Worm (Caenorhabditis elegans) whole organism, young adult: ENCODE measurements around the gene prx-12.

ENCODE experiments used
- C06A6.2 ChIP-seq: fragments of 200-800 bp; sonication (Bioruptor generic); conservative IDR thresholded peaks from 2 replicates; pipeline ENCODE4 v1.3.6; 2022; ENCODE audit warnings: missing genetic modification characterization, missing compliant biosample characterization
- C17E4.6 ChIP-seq: fragments of 200-800 bp; sonication (Bioruptor generic); IDR thresholded peaks from 2 replicates; pipeline ENCODE4 v1.3.6; 2022; ENCODE audit warnings: missing genetic modification reagents, missing genetic modification characterization, missing compliant biosample characterization
- T07F8.4 ChIP-seq: sonication (generic microtip); optimal IDR thresholded peaks from 2 replicates; lab custom pipeline; 2016; ENCODE audit warnings: mild to moderate bottlenecking, missing genetic modification characterization, moderate library complexity, missing compliant biosample characterization
- Y53G8AR.9 ChIP-seq: fragments of 200-800 bp; sonication (Bioruptor generic); conservative IDR thresholded peaks from 2 replicates; pipeline ENCODE4 v1.3.6; 2022; ENCODE audit warnings: missing genetic modification reagents, missing genetic modification characterization, missing compliant biosample characterization
- Y95B8A.8 ChIP-seq: fragments of 200-800 bp; sonication (Bioruptor generic); IDR thresholded peaks from 2 replicates; pipeline ENCODE4 v1.3.6; 2022; ENCODE audit warnings: missing genetic modification reagents, missing genetic modification characterization, missing compliant biosample characterization
- aptf-2 ChIP-seq: fragments of 200-800 bp; sonication (Bioruptor generic); conservative IDR thresholded peaks from 2 replicates; pipeline ENCODE4 v1.3.6; 2022; ENCODE audit warnings: missing genetic modification reagents, missing genetic modification characterization, missing compliant biosample characterization
- atf-7 ChIP-seq: sonication (generic microtip); optimal IDR thresholded peaks from 2 replicates; lab custom pipeline; 2017; ENCODE audit warnings: mild to moderate bottlenecking, missing genetic modification characterization, missing compliant biosample characterization
- athp-1 ChIP-seq: sonication (generic microtip); optimal IDR thresholded peaks from 2 replicates; lab custom pipeline; 2017; ENCODE audit warnings: mild to moderate bottlenecking, missing genetic modification characterization, missing compliant biosample characterization
- attf-6 ChIP-seq: fragments of 200-800 bp; sonication (Bioruptor generic); IDR thresholded peaks from 2 replicates; pipeline ENCODE4 v1.3.6; 2022; ENCODE audit warnings: missing genetic modification reagents, missing genetic modification characterization, missing compliant biosample characterization
- cebp-2 ChIP-seq: fragments of 200-800 bp; sonication (Bioruptor generic); IDR thresholded peaks from 2 replicates; pipeline ENCODE4 v1.3.6; 2022; ENCODE audit warnings: missing genetic modification characterization, missing compliant biosample characterization
- ceh-27 ChIP-seq: fragments of 200-800 bp; sonication (Bioruptor generic); optimal IDR thresholded peaks from 2 replicates; lab custom pipeline; 2018; ENCODE audit warnings: mild to moderate bottlenecking, missing genetic modification characterization, moderate library complexity, missing compliant biosample characterization
- die-1 ChIP-seq: sonication (generic microtip); optimal IDR thresholded peaks from 2 replicates; lab custom pipeline; 2016; ENCODE audit warnings: missing genotype, mild to moderate bottlenecking, missing genetic modification characterization, missing compliant biosample characterization
- dox-1 ChIP-seq: fragments of 200-800 bp; sonication (Bioruptor generic); IDR thresholded peaks from 2 replicates; pipeline ENCODE4 v1.3.6; 2022; ENCODE audit warnings: missing genetic modification reagents, missing genetic modification characterization, missing compliant biosample characterization
- egl-18 ChIP-seq: fragments of 200-800 bp; sonication (Bioruptor generic); IDR thresholded peaks from 2 replicates; pipeline ENCODE4 v1.3.6; 2022; ENCODE audit warnings: missing genetic modification reagents, missing genetic modification characterization, missing compliant biosample characterization
- fkh-3 ChIP-seq: sonication (generic microtip); optimal IDR thresholded peaks from 2 replicates; lab custom pipeline; 2016; ENCODE audit warnings: mild to moderate bottlenecking, missing genetic modification characterization, missing compliant biosample characterization
- hlh-26 ChIP-seq: fragments of 200-800 bp; sonication (Bioruptor generic); conservative IDR thresholded peaks from 2 replicates; pipeline ENCODE4 v1.3.6; 2022; ENCODE audit warnings: missing genetic modification reagents, missing genetic modification characterization, missing compliant biosample characterization
- hrde-1 ChIP-seq: sonication (generic microtip); optimal IDR thresholded peaks from 2 replicates; lab custom pipeline; 2016; ENCODE audit warnings: missing genetic modification characterization, mild to moderate bottlenecking, missing compliant biosample characterization, moderate library complexity, missing genotype, missing genetic modification reagents, borderline replicate concordance
- let-607 ChIP-seq, 2 experiments: fragments of 200-800 bp in 1 of 2; sonication (Bioruptor generic) in 1 of 2; sonication (generic microtip) in 1 of 2; optimal IDR thresholded peaks; 2 replicates each; lab custom pipeline; 2016 to 2018; ENCODE audit warnings: mild to moderate bottlenecking in 2 of 2, missing compliant biosample characterization in 2 of 2, missing genetic modification characterization in 2 of 2, moderate library complexity in 2 of 2, missing genotype in 1 of 2
- lir-1 ChIP-seq: fragments of 200-800 bp; sonication (Bioruptor generic); conservative IDR thresholded peaks from 2 replicates; pipeline ENCODE4 v1.3.6; 2022; ENCODE audit warnings: missing genetic modification reagents, missing genetic modification characterization, missing compliant biosample characterization
- nfya-2 ChIP-seq: fragments of 200-800 bp; sonication (Bioruptor generic); IDR thresholded peaks from 2 replicates; pipeline ENCODE4 v1.3.6; 2022; ENCODE audit warnings: missing genetic modification reagents, missing genetic modification characterization, missing compliant biosample characterization
- nfyb-1 ChIP-seq: fragments of 200-800 bp; sonication (Bioruptor generic); IDR thresholded peaks from 2 replicates; pipeline ENCODE4 v1.3.6; 2022; ENCODE audit warnings: missing genetic modification reagents, missing genetic modification characterization, missing compliant biosample characterization
- nhr-120 ChIP-seq: fragments of 200-800 bp; sonication (Bioruptor generic); IDR thresholded peaks from 2 replicates; pipeline ENCODE4 v1.3.6; 2022; ENCODE audit warnings: missing genetic modification characterization, missing compliant biosample characterization
- nhr-179 ChIP-seq: sonication (generic microtip); optimal IDR thresholded peaks from 2 replicates; lab custom pipeline; 2016; ENCODE audit warnings: mild to moderate bottlenecking, missing genetic modification characterization, missing compliant biosample characterization
- nhr-27 ChIP-seq: fragments of 200-800 bp; sonication (Bioruptor generic); optimal IDR thresholded peaks from 2 replicates; lab custom pipeline; 2018; ENCODE audit warnings: mild to moderate bottlenecking, missing genetic modification characterization, moderate library complexity, missing compliant biosample characterization
- nhr-80 ChIP-seq: sonication (generic microtip); optimal IDR thresholded peaks from 2 replicates; lab custom pipeline; 2016; ENCODE audit warnings: missing genetic modification characterization, missing compliant biosample characterization
- nhr-90 ChIP-seq: sonication (generic microtip); optimal IDR thresholded peaks from 2 replicates; lab custom pipeline; 2016; ENCODE audit warnings: missing genotype, mild to moderate bottlenecking, missing genetic modification characterization, missing compliant biosample characterization
- pha-4 ChIP-seq: fragments of 150-350 bp; sonication (generic microtip); optimal IDR thresholded peaks from 2 replicates; lab custom pipeline; 2014; ENCODE audit warnings: missing biosample characterization, missing genetic modification reagents, missing genetic modification characterization
- repo-1 ChIP-seq: sonication (generic microtip); optimal IDR thresholded peaks from 2 replicates; lab custom pipeline; 2017; ENCODE audit warnings: mild to moderate bottlenecking, missing genetic modification characterization, missing compliant biosample characterization
- rpc-1 ChIP-seq, 2 experiments: fragments of 150-350 bp in 1 of 2; sonication (generic microtip) in 1 of 2; optimal IDR thresholded peaks; 2 replicates each; lab custom pipeline; 2014 to 2018; ENCODE audit warnings: missing biosample characterization in 1 of 2, missing genetic modification characterization in 1 of 2, missing genetic modification reagents in 1 of 2, missing genotype in 1 of 2
- tbp1 ChIP-seq: fragments of 200-800 bp; sonication (Bioruptor generic); optimal IDR thresholded peaks from 2 replicates; lab custom pipeline; 2018; ENCODE audit warnings: mild to moderate bottlenecking, missing genetic modification characterization, missing compliant biosample characterization
- tbx-9 ChIP-seq: sonication (generic microtip); optimal IDR thresholded peaks from 2 replicates; lab custom pipeline; 2016; ENCODE audit warnings: borderline replicate concordance, missing genetic modification characterization, inconsistent platforms, missing compliant biosample characterization
- tlf-1 ChIP-seq: fragments of 200-800 bp; sonication (Bioruptor generic); optimal IDR thresholded peaks from 2 replicates; lab custom pipeline; 2018; ENCODE audit warnings: mild to moderate bottlenecking, missing genetic modification characterization, missing compliant biosample characterization
- zim-3 ChIP-seq: sonication (generic microtip); optimal IDR thresholded peaks from 2 replicates; lab custom pipeline; 2017; ENCODE audit warnings: mild to moderate bottlenecking, missing genetic modification characterization, moderate library complexity, missing compliant biosample characterization
- ztf-18 ChIP-seq: sonication (generic microtip); optimal IDR thresholded peaks from 2 replicates; lab custom pipeline; 2016; ENCODE audit warnings: missing genotype, mild to moderate bottlenecking, missing genetic modification characterization, missing compliant biosample characterization
- ztf-3 ChIP-seq: fragments of 200-800 bp; sonication (Bioruptor generic); optimal IDR thresholded peaks from 2 replicates; lab custom pipeline; 2018; ENCODE audit warnings: mild to moderate bottlenecking, missing genetic modification characterization, missing compliant biosample characterization

The prx-12 gene

DNA sequence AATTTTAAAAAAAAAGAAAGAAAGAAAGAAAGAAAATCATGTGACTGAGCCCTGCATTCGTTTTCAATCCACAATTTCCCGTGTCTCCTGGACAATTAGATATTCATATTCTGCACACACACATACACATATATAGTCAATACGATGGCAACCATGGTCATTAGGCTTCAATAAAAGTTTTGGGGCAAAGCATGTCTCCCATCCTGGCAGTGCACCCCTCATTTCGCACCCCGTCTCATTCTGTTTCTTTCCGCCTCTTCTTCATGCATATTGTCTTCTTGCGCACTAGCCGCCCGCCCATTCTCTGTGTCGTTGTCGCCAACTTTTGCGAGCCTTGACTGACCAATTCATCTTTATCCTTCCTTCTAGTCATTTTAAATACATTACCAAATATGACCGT, 25.5 kb upstream of the prx-12 start (continued):
- no peak for TF ChIP-seq C17E4.6 (GFP tag; lab: Robert Waterston, UW)
- no peak for TF ChIP-seq rpc-1 (optimal IDR thresholded peaks at IDR 0.05; lab: Kevin White, UChicago)
- no peak for TF ChIP-seq rpc-1 (tag; optimal IDR thresholded peaks at IDR 0.05; lab: Kevin White, UChicago)
- TF ChIP-seq nfya-2 (GFP tag; lab: Robert Waterston, UW), result no peak
- no peak for TF ChIP-seq atf-7

DNA sequence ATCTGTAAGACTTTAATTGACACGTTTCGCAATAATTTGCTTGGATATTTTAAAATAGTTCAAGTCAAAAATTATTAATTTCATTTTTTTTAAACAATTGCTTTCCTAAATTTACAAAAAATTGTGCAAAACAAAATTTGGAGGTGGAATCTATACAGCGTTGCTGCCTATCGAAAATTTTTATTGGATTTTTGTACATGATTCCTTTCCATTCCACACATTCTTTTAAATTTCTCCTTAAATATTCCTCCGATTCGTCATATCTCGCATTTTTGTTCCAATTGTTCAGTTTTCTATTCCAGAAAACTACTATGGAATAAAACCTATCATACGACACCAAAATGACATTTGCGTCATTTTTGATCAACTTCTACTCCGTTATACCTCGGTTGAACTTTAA, 24.7 kb upstream of the prx-12 start, which contains the start of gene ttyh-1:
Gene ttyh-1, plus strand, starts transcription at position 301 of the 400 bp plus-strand sequence.
- no peak for TF ChIP-seq aptf-2
- TF ChIP-seq nhr-179 (tag; lab: Kevin White, UChicago), result no peak
- no peak for TF ChIP-seq T07F8.4 (tag; lab: Kevin White, UChicago)
- no peak for TF ChIP-seq tbx-9
- TF ChIP-seq nfyb-1 (GFP tag; lab: Robert Waterston, UW), result no peak
- TF ChIP-seq athp-1, result no peak
- no peak for TF ChIP-seq ztf-3
- no peak for TF ChIP-seq C06A6.2 (GFP tag; lab: Robert Waterston, UW)
- no peak for TF ChIP-seq cebp-2
- no peak for TF ChIP-seq hrde-1 (tag; lab: Kevin White, UChicago)
- no peak for TF ChIP-seq nhr-90 (tag; lab: Kevin White, UChicago)
- no peak for TF ChIP-seq dox-1
- no peak for TF ChIP-seq zim-3 (tag; lab: Kevin White, UChicago)
- no peak for TF ChIP-seq ceh-27 (GFP tag; lab: Kevin White, UChicago)
- TF ChIP-seq Y53G8AR.9 (GFP tag; lab: Robert Waterston, UW), result no peak
- no peak for TF ChIP-seq egl-18 (GFP tag; lab: Robert Waterston, UW)
- no peak for TF ChIP-seq nhr-120
- TF ChIP-seq, all 124 proteins: peak for 0

DNA sequence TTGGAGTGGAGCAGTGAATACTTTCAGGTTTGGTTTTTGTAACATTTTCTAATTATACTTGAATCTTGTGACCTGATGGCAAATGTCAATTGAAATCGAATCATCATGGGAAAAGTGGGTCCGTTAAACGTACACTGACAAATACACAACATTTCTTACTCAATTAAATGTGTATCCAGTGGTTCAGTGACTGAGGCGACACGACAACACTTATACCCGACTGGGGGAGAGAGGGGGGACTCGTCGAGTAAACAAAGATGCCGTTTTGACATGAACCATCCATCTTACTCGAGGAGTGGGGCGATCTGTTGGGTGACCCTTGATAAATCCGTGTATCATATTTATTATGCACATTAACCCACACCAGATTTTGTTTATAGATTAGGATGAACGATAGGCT, 24.2 kb upstream of the prx-12 start:
- TF ChIP-seq aptf-2 (no peak), dox-1 (no peak), fkh-3 (tag; lab: Kevin White, UChicago) (no peak), repo-1 (tag; lab: Kevin White, UChicago) (no peak), attf-6 (GFP tag; lab: Robert Waterston, UW) (no peak), nhr-90 (tag; lab: Kevin White, UChicago) (no peak), Y95B8A.8 (no peak), nhr-27 (tag; lab: Kevin White, UChicago) (no peak), hlh-26 (GFP tag; lab: Robert Waterston, UW) (no peak), tbp1 (no peak), lir-1 (GFP tag; lab: Robert Waterston, UW) (no peak), pha-4 (tag; lab: Kevin White, UChicago) (no peak), hrde-1 (tag; lab: Kevin White, UChicago) (no peak)

DNA sequence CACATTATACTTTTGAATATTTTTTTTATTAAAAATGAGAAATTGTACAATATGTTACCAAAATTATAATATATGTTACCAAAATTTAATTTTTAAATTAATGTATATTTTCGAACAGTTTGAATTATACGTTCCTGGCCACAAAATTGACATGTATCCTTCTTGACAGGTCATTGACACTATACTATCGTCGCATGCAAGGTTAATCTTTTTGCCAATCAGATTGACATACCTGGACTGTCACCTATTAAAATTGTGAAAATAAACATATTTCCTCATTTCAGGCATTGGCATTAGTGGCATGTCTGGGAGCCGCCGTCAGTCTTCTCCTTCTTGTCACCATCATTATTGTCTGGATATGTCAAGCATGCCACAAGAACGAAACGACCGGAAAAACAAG, 23.0 kb upstream of the prx-12 start:
- TF ChIP-seq ztf-18 (tag; lab: Kevin White, UChicago) (no peak), nhr-179 (tag; lab: Kevin White, UChicago) (no peak), tlf-1 (GFP tag; lab: Kevin White, UChicago) (no peak), die-1 (tag; lab: Kevin White, UChicago) (no peak), let-607 (tag; optimal IDR thresholded peaks at IDR 0.05; lab: Kevin White, UChicago) (peak in 1 of 2 experiments; percentile 39), nhr-80 (peak; percentile 55)
